Worm (Caenorhabditis elegans): ENCODE measurements around the gene clp-9.

The clp-9 gene

ce11 chrV:9885918-9886488 lies at the start of gene clp-9:
clp-9 (minus strand) TSS chrV:9885968.
- TF ChIP-seq D2030.7 (GFP tag; IDR thresholded peaks at IDR 0.05) (no peak), let-607 (tag; optimal IDR thresholded peaks at IDR 0.05) (no peak), attf-5 (GFP tag; optimal IDR thresholded peaks at IDR 0.05) (no peak), lsy-27 (tag; optimal IDR thresholded peaks at IDR 0.05; ENCODE audit: borderline replicate concordance, insufficient read depth) (no peak), nhr-80 (tag; optimal IDR thresholded peaks at IDR 0.05) (no peak), mxl-1 (tag; optimal IDR thresholded peaks at IDR 0.05) (no peak), K12H6.12 (tag; optimal IDR thresholded peaks at IDR 0.05) (no peak), F55B11.4 (tag; optimal IDR thresholded peaks at IDR 0.05; ENCODE audit: borderline replicate concordance, insufficient read depth) (no peak)

- TF ChIP-seq rcor-1 (GFP tag; IDR thresholded peaks at IDR 0.05) (no peak), madf-6 (GFP tag; IDR thresholded peaks at IDR 0.05) (peak; percentile 35; the same call in 1 of the 2 replicates), cebp-2 (GFP tag; IDR thresholded peaks at IDR 0.05) (no peak), chd-7 (tag; optimal IDR thresholded peaks at IDR 0.05) (no peak), unc-62 (GFP tag; optimal IDR thresholded peaks at IDR 0.05) (no peak), lag-1 (GFP tag; IDR thresholded peaks at IDR 0.05) (no peak), mcd-1 (GFP tag; IDR thresholded peaks at IDR 0.05) (no peak), snpc-1.3 (tag; optimal IDR thresholded peaks at IDR 0.05; ENCODE audit: insufficient read depth) (no peak), tlf-1 (GFP tag; optimal IDR thresholded peaks at IDR 0.05) (no peak), nhr-179 (tag; optimal IDR thresholded peaks at IDR 0.05) (no peak), madf-10 (tag; optimal IDR thresholded peaks at IDR 0.05) (no peak), efl-1 (GFP tag; optimal IDR thresholded peaks at IDR 0.05) (peak; percentile 61), ets-4 (GFP tag; optimal IDR thresholded peaks at IDR 0.05) (no peak), bed-1 (GFP tag; IDR thresholded peaks at IDR 0.05) (no peak), unc-130 (GFP tag; optimal IDR thresholded peaks at IDR 0.05) (no peak), lin-26 (GFP tag; IDR thresholded peaks at IDR 0.05) (no peak), F23B12.7 (tag; optimal IDR thresholded peaks at IDR 0.05; ENCODE audit: insufficient read depth) (peak; percentile 37), F49E8.2 (tag; optimal IDR thresholded peaks at IDR 0.05; ENCODE audit: insufficient read depth) (no peak), cebp-1 (GFP tag; IDR thresholded peaks at IDR 0.05) (no peak), cebp-1 (tag; optimal IDR thresholded peaks at IDR 0.05) (no peak), dpl-1 (GFP tag; optimal IDR thresholded peaks at IDR 0.05) (peak; percentile 20), Y79H2A.3 (GFP tag; conservative IDR thresholded peaks at IDR 0.05) (no peak), Y95B8A.8 (GFP tag; IDR thresholded peaks at IDR 0.05) (no peak), B0336.3 (GFP tag; IDR thresholded peaks at IDR 0.05) (no peak), T07F8.4 (tag; optimal IDR thresholded peaks at IDR 0.05) (no peak), lsl-1 (GFP tag; optimal IDR thresholded peaks at IDR 0.05) (peak; percentile 7)
These were observed 44.9 kb upstream of the clp-9 start, which contains the start of the genes rmh-2 and suds-3 for ce11 chrV:9930612-9931065. rmh-2 (minus strand) TSS chrV:9930775. suds-3 (plus strand) TSS chrV:9931015.

- TF ChIP-seq lin-54 (GFP tag; optimal IDR thresholded peaks at IDR 0.05) (no peak), Y53G8AR.9 (GFP tag; conservative IDR thresholded peaks at IDR 0.05) (0 out of 2 replicates have a peak, but pooled peaks have one; percentile 44), ceh-27 (GFP tag; optimal IDR thresholded peaks at IDR 0.05) (no peak), let-607 (tag; optimal IDR thresholded peaks at IDR 0.05) (peak; percentile 43 to 49), aptf-3 (GFP tag; IDR thresholded peaks at IDR 0.05) (no peak), nhr-80 (tag; optimal IDR thresholded peaks at IDR 0.05) (peak; percentile 60), dpl-1 (GFP tag; optimal IDR thresholded peaks at IDR 0.05) (no peak), B0261.1 (tag; optimal IDR thresholded peaks at IDR 0.05) (no peak), fkh-3 (tag; optimal IDR thresholded peaks at IDR 0.05) (no peak), somi-1 (GFP tag; optimal IDR thresholded peaks at IDR 0.05) (no peak), F52B5.7 (tag; optimal IDR thresholded peaks at IDR 0.05) (no peak), madf-10 (tag; optimal IDR thresholded peaks at IDR 0.05) (no peak), Y56A3A.18 (GFP tag; IDR thresholded peaks at IDR 0.05) (no peak), F22D6.2 (tag; optimal IDR thresholded peaks at IDR 0.05) (no peak), ZK185.1 (tag; optimal IDR thresholded peaks at IDR 0.05; ENCODE audit: poor library complexity, severe bottlenecking) (no peak), nhr-27 (tag; optimal IDR thresholded peaks at IDR 0.05) (no peak)
These were observed 42.2 kb upstream of the clp-9 start for ce11 chrV:9927954-9928353.

Data from whole organism, young adult.